Fruit fly (Drosophila melanogaster): ENCODE measurements around the gene CG14297.

Gene CG14297

DNA sequence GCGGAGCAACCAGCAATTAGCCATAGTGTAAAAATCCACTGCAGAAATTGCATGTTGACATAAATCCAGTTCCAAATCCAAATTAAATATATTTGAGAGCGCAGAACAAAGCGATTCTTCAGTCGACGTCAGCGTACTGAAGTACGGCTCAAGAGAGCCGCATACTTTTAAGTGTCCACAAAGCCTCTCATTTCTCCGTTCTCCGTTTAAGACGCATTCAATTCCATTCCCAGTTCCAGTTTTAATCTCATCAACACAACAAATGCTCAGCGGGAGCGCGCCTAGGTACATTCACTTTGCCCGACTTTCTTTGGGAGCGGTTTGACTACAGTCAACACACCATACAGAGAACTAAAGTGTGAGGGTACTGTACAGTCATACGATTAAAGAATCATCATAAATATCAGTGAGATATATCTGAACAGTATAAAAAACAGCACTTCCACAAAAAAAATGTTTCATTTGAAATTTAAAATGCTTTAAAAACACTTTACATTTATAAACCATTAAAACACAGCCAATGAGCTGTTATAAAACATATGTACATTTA is 14.9 kb downstream of the CG14297 start, which contains the start of gene Sgsh:
Gene Sgsh, minus strand, starts transcription at position 141 of the 550 bp plus-strand sequence.
- TF ChIP-seq Myc (optimal IDR thresholded peaks at IDR 0.05), result no peak
- TF ChIP-seq h (optimal IDR thresholded peaks at IDR 0.05), result no peak
- no peak for TF ChIP-seq insv (optimal IDR thresholded peaks at IDR 0.05)
- TF ChIP-seq Sin3A (optimal IDR thresholded peaks at IDR 0.05), result no peak
- no peak for TF ChIP-seq ttk (optimal IDR thresholded peaks at IDR 0.05)
- no peak for TF ChIP-seq psq (optimal IDR thresholded peaks at IDR 0.05)

DNA sequence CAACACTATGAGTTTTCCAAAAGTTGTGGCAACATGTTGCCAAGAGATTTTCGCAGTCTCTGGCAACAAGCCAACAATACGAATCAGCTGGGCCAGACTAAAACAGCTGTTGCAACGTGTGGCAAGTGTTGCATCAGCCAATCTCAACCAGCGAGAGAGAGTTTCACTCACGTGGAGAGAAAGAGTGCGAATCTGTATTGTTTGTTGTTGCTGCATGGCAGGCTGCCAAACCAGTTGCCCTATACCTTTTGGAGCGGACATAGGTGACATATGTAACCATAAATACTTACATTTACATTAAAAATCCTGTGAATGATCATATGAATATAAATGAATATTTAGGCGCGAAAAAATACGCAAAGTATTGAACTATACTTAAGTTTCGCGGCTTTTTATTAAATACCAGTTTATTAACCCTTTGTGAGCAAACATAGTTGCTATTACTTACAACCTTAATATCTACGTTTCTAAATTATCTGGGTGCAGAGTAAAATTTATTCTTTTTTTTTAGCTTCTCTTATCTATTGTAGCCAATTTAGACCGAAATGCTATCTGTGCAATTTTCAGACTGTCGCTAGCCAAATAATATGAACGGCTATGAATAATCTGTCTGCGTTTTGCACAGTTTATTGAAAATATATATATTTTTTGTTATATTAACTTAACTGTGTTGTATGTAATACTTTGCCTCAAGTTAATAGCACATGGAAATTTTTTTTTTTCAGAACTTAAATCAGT is 16.1 kb downstream of the CG14297 start:
- no peak for TF ChIP-seq psq (optimal IDR thresholded peaks at IDR 0.05)
- TF ChIP-seq insv (optimal IDR thresholded peaks at IDR 0.05), result no peak

DNA sequence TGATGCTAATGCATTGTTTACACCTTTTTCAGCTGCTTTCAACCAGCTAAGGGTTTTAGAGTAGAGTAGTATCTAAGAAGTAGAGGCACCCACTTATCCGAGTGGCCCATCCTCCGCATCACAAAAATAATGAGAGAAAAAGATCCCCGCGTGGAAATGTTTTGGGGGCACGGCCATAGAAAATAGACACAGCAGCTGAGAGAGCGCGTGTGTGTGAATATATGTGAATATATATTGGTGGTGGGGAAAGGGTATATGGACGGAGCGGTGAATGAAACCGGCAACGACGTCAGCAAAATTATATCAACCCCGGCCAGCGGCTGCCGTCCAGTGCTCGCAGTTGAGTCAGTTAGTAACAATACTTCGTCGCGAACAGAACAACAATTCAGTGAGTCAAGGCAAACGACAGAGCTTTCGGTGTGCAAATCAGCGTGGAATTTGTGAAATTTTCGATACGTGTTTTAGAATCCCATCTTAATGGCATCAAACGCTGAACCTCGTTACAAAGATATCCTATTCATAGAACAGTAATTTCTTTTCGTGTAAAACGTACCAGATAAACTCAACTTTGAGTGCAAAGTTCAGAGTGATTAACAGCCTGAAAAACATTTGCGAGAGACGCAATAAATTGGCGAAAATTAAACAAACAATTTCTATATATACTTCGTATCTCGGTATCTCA is 16.8 kb downstream of the CG14297 start, which contains the start of gene Xrp1:
Gene Xrp1, plus strand, starts transcription at position 375 of the 682 bp plus-strand sequence.
- TF ChIP-seq Sin3A (optimal IDR thresholded peaks at IDR 0.05) (no peak), psq (optimal IDR thresholded peaks at IDR 0.05) (no peak), ttk (optimal IDR thresholded peaks at IDR 0.05) (no peak)

DNA sequence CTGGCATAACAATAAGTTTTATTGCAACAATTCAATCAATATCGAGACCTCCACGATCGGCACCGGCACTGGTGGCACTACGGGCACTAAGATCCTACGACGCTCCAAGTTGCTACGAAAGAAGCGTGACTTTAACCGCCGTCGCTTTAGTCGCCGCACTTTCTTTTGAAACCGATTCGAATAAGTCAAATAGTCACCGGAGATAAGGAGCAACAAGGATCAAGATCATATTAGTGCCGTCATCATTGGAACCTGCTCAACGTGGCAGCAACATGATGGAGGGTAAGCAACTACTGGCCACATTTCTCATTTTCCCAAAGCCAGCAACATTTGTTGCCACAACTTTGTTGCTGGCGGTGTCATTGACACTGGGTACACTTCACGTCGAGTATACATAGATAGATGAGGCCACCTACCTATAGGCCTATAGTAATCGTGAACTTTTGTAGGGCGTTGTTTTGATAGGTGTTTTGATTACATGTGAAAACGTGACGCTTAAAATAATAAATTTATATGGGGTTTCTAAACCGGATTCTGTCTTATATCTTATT is 17.8 kb downstream of the CG14297 start:
- TF ChIP-seq ttk (optimal IDR thresholded peaks at IDR 0.05) (no peak), psq (optimal IDR thresholded peaks at IDR 0.05) (no peak), Sin3A (optimal IDR thresholded peaks at IDR 0.05) (no peak), Myc (optimal IDR thresholded peaks at IDR 0.05) (no peak), insv (optimal IDR thresholded peaks at IDR 0.05) (no peak)

DNA sequence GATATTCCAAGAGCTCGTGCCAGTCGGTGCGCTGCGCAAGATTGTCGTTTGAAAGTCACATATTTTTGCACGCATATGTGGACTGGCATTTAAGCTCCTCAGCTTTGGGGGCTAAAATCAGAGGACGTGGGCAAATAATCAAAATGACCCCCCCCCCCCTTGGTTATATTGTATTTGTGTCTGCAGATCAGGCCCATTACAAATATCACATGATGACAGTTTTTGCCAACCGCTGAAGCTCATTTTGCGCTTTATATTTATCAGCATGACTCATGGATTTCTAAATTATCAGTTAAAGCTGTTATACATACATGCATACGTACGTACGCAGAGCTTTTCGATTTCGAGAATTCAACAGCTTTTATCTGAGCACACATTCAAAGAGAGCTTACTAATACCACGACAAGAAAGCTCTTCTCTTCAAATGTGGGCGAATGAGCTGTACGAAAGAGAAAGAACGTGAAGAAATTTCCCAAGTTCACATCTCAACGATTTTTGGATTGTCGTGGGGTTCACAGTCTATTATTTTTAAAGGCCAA is 18.9 kb downstream of the CG14297 start:
- TF ChIP-seq psq (optimal IDR thresholded peaks at IDR 0.05) (no peak), Myc (optimal IDR thresholded peaks at IDR 0.05) (no peak), h (optimal IDR thresholded peaks at IDR 0.05) (no peak), Sin3A (optimal IDR thresholded peaks at IDR 0.05) (no peak), ttk (optimal IDR thresholded peaks at IDR 0.05) (no peak), insv (optimal IDR thresholded peaks at IDR 0.05) (no peak)

DNA sequence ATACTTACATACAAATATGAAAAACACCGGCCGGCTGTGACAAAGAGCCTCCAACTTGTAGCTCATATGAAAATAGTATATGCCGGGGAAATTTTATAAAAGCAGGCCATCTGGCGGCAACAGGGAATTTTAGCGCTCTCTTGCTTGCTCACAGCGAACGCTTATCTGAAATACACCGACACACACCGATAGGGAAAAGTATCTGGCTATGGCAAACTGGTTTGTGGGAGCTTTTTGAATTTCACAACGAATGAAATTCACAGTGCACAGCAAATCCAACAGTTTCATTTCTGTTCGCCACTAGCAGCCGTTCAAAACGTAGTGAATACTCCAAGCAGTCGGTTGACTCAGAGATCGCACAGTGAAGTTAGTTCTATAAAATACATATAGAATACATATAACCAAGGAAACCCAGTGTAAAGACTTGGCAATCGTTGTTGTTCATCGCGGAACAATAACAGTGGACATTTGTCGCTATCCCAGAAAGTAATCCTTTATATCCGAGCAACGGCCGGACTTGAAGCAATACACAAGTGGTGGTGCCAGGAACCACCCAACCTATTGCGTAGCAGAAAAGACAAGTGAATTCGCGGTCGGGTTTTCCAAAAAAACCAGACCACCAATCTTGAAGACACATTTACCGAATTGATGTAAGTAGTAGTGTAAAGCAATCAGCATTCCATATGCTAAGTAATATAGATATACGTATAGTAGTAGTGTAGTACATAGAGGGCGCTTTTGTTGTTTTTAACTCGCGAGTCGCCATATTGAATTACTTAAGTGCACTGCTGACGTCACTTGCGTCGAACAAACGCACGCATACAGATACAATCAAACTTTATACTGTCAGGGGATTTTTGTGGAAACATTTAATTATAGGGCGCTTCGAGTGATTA is 20.3 kb downstream of the CG14297 start:
- TF ChIP-seq ttk (optimal IDR thresholded peaks at IDR 0.05), result no peak
- no peak for TF ChIP-seq h (optimal IDR thresholded peaks at IDR 0.05)
- TF ChIP-seq Sin3A (optimal IDR thresholded peaks at IDR 0.05), result no peak
- TF ChIP-seq psq (optimal IDR thresholded peaks at IDR 0.05), result no peak
- no peak for TF ChIP-seq Myc (optimal IDR thresholded peaks at IDR 0.05)
- no peak for TF ChIP-seq insv (optimal IDR thresholded peaks at IDR 0.05)

DNA sequence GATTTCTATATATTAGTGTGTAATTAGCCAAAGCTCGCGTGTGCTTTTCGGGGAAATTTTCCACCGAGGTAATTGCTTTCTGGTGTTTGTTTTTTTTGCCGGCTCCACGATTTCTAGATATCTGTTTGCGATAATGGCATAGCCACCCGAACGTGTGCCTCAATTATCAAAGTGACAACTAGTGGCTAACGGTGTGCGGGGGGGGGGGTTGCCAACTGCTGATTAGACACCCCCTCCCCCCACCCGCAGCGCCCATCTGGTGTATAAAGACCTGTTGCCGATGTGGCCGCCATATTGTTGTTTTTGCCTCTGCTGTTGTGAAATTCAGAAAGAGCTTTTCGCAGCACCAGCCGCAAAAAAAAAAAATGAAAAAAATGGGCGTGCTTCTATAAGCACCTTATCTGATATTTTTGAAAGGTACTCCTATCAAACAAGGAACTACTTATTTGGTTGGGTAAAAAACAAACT is 21.0 kb downstream of the CG14297 start:
- no peak for TF ChIP-seq psq (optimal IDR thresholded peaks at IDR 0.05)
- no peak for TF ChIP-seq h (optimal IDR thresholded peaks at IDR 0.05)

DNA sequence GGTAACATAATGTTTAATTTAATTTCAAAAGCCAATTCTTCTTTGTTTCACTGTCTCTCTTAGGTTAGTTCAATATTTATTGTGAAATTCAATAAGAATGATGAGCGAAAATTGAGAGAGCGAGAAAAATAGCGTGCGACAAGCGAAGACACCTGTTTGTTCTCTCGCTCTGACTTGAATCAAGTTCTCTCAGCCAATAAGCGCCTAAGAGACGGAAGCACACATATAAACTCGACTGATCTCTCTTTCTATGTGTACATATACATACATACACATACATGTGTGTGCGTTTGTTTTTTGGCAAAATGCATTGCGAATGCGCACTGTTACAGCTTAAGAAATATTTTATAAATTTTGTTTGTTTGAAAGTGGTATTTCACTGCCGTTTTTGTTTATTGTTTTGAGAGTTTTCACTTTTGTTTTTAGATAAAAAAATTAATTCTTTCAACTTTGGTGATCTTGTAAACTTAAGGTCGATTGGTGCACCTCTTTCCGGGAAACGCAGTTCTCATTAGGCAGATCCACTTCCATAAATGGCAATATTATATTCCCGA is 25.4 kb downstream of the CG14297 start:
- no peak for TF ChIP-seq ttk (optimal IDR thresholded peaks at IDR 0.05)
- no peak for TF ChIP-seq Sin3A (optimal IDR thresholded peaks at IDR 0.05)
- no peak for TF ChIP-seq insv (optimal IDR thresholded peaks at IDR 0.05)
- TF ChIP-seq h (optimal IDR thresholded peaks at IDR 0.05), result no peak
- TF ChIP-seq Myc (optimal IDR thresholded peaks at IDR 0.05), result no peak
- no peak for TF ChIP-seq psq (optimal IDR thresholded peaks at IDR 0.05)

DNA sequence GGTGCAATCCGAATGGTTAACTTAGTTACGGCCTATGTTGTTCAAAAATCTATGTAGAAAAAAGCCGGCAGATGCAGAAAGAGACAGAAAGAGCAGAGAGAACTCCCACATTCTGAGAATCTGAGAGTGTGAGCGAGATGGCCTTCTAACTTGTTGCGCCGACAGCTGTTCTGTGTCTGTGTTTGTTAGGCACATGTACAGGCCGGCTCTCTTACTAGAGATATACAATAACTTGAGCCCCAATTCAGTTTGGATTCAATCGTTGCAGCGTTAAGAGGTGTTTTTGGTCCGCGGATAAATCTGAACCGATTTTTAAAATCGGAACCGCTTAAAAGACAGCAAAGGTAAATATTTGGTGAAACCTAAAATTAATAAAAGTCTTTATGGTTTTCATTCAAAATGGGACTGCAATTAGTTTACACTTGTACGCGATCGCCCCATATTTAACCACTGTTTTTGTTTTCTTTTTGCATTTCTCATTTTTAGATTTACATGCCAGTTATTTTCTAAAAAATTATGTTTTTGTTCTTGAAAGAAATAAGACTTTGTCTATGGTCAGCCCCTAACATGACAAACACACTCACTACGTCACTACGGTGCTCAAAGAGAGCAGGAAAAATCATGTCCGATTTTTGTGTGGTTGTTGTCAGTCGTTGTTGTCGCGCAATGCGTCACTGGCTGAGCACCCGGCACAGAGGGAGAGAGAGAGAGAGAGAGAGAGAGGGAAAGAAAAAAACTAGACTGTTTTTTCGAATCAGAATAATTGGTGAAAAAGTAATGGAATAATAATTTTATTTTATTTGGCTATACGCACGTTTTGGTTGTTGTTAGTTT is 26.1 kb downstream of the CG14297 start:
- TF ChIP-seq h (optimal IDR thresholded peaks at IDR 0.05) (no peak), insv (optimal IDR thresholded peaks at IDR 0.05) (no peak), Myc (optimal IDR thresholded peaks at IDR 0.05) (no peak), psq (optimal IDR thresholded peaks at IDR 0.05) (no peak), ttk (optimal IDR thresholded peaks at IDR 0.05) (no peak), Sin3A (optimal IDR thresholded peaks at IDR 0.05) (no peak)

DNA sequence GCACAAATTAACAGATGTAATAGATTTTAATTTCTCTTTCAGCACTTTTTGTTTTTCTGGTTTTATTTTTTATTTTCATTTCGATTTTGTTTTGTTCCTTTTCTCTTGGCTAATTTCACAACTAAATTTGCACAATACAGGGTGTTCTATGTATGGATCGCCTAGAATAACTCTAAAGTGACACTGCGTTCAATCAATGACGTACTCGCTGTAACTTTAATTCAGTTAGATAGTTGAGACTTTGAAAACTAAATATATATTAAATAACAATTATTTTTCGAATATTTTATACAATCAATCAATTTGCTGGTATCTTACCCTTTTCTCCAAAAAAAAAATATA is 26.7 kb downstream of the CG14297 start:
- no peak for TF ChIP-seq Sin3A (optimal IDR thresholded peaks at IDR 0.05)
- no peak for TF ChIP-seq insv (optimal IDR thresholded peaks at IDR 0.05)
- no peak for TF ChIP-seq ttk (optimal IDR thresholded peaks at IDR 0.05)
- TF ChIP-seq Myc (optimal IDR thresholded peaks at IDR 0.05), result no peak
- TF ChIP-seq h (optimal IDR thresholded peaks at IDR 0.05), result no peak
- TF ChIP-seq psq (optimal IDR thresholded peaks at IDR 0.05), result no peak
